Fruit fly (Drosophila melanogaster): ENCODE measurements around the gene GMF.

Gene GMF

DNA sequence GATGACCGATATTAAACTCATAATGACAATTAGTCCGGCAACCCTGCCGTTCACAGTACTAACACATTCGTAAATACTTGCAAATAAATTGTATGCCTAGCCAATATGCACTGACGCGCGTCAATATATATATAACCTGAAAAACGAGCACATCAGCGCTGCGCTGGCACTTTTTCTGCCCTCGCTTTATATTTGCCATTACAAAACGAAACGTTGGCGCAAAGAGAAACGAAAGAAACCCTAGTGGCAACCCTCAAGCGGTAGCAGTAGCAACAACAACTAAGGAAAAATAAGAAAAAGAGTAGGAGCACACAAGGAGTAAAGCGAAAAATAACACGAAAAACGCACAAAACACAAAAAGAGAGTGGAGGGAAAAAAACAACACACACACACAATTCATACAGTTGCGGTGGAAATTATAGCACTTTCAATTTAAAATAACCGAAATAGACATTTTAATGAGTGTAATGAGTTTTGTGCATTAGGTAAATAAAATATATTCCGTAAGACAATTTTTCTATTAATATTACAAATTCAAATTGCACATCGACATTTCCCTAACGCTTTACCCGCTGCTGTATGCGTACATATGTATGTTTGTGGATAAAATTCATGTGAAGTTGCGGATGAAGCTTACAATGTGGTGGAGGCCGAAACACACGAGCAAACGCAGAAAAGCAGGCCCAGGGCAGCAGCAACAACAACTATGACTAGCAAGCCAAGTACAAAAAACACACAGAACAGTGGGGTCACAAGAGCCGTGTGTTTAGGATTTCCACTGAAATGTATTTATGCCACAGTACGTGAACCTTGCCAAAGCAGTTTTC lies 48.2 kb upstream of the GMF start (continued):
- peak; percentile 100 for TF ChIP-seq CG7839 (tag; optimal IDR thresholded peaks at IDR 0.05)
- peak; percentile 99 for TF ChIP-seq CG12391 (tag; optimal IDR thresholded peaks at IDR 0.05)
- peak; percentile 98 for TF ChIP-seq kay (GFP tag; optimal IDR thresholded peaks at IDR 0.05)
- TF ChIP-seq slp2 (GFP tag; optimal IDR thresholded peaks at IDR 0.05), result peak; percentile 98
- TF ChIP-seq ash1 (GFP tag; optimal IDR thresholded peaks at IDR 0.05), result peak; percentile 97
- TF ChIP-seq Vsx1 (GFP tag; optimal IDR thresholded peaks at IDR 0.05), result peak; percentile 98
- TF ChIP-seq CG7987 (GFP tag; optimal IDR thresholded peaks at IDR 0.05), result peak; percentile 97
- peak; percentile 99 for TF ChIP-seq mirr (GFP tag; optimal IDR thresholded peaks at IDR 0.05)
- TF ChIP-seq CG12942 (GFP tag; optimal IDR thresholded peaks at IDR 0.05), result peak; percentile 98
- TF ChIP-seq CG10979 (tag; optimal IDR thresholded peaks at IDR 0.05), result peak; percentile 99
- TF ChIP-seq CG6813 (GFP tag; optimal IDR thresholded peaks at IDR 0.05), result peak; percentile 99
- TF ChIP-seq wor (GFP tag; IDR thresholded peaks at IDR 0.05), result peak; percentile 98
- TF ChIP-seq nom (GFP tag; optimal IDR thresholded peaks at IDR 0.05), result peak; percentile 99
- peak; percentile 99 for TF ChIP-seq esg (GFP tag; conservative IDR thresholded peaks at IDR 0.05)
- peak; percentile 95 for TF ChIP-seq CG10274 (GFP tag; optimal IDR thresholded peaks at IDR 0.05)
- peak; percentile 98 for TF ChIP-seq CG11504 (tag; optimal IDR thresholded peaks at IDR 0.05)
- peak; percentile 97 for TF ChIP-seq CG10654 (GFP tag; optimal IDR thresholded peaks at IDR 0.05)
- peak; percentile 98 for TF ChIP-seq Mad (GFP tag; optimal IDR thresholded peaks at IDR 0.05)
- TF ChIP-seq CTCF (GFP tag; optimal IDR thresholded peaks at IDR 0.05), result peak; percentile 71
- TF ChIP-seq Hr78 (GFP tag; optimal IDR thresholded peaks at IDR 0.05), result peak in 1 of 2 experiments; percentile 96
- peak; percentile 88 for TF ChIP-seq p53 (GFP tag; optimal IDR thresholded peaks at IDR 0.05)
- TF ChIP-seq D19A (tag; optimal IDR thresholded peaks at IDR 0.05), result peak; percentile 98
- TF ChIP-seq CG8765 (GFP tag; IDR thresholded peaks at IDR 0.05), result peak; percentile 97

DNA sequence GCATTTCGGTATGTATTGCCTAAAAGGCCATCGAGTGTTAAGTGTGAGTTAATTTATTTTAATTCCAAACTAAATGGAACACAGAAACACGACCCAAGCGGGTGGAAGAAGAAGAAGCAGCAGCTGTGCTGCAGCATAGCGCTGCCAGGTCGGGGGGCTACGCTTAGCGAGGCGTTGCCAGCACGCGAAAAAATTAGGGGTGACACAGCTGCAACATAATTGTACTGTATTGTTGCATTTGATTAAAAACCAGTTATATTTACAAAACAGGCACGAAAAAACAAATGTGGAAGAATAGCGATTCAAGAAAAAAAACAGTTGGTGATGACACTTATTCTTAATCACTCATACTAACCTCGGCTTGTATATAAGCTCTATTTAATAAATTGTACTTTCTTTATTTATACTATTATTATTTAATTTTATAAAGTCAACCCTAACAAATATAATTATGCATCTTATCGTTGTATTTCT lies 47.4 kb upstream of the GMF start:
- TF ChIP-seq hth (optimal IDR thresholded peaks at IDR 0.05), result no peak
- no peak for TF ChIP-seq PHDP (tag; optimal IDR thresholded peaks at IDR 0.05)
- no peak for TF ChIP-seq Fer3 (tag; optimal IDR thresholded peaks at IDR 0.05)
- 0 out of 2 replicates have a peak, but pooled peaks have one; percentile 26 for TF ChIP-seq CG11696 (GFP tag; IDR thresholded peaks at IDR 0.05)
- TF ChIP-seq sd (tag; optimal IDR thresholded peaks at IDR 0.05), result no peak
- peak; percentile 68 for TF ChIP-seq CG13287 (GFP tag; IDR thresholded peaks at IDR 0.05; ENCODE audit: partially characterized antibody)
- TF ChIP-seq stwl (tag; optimal IDR thresholded peaks at IDR 0.05), result peak; percentile 57
- peak; percentile 35; the same call in 1 of the 2 replicates for TF ChIP-seq Adf1 (GFP tag; IDR thresholded peaks at IDR 0.05)
- peak; percentile 76 for TF ChIP-seq CG30403 (GFP tag; optimal IDR thresholded peaks at IDR 0.05)
- TF ChIP-seq CG17912 (GFP tag; optimal IDR thresholded peaks at IDR 0.05), result peak; percentile 43
- TF ChIP-seq CG9437 (GFP tag; optimal IDR thresholded peaks at IDR 0.05), result peak; percentile 48
- no peak for TF ChIP-seq dati (GFP tag; IDR thresholded peaks at IDR 0.05)
- TF ChIP-seq CG8290 (GFP tag; optimal IDR thresholded peaks at IDR 0.05), result peak; percentile 28
- TF ChIP-seq CG8290 (tag; optimal IDR thresholded peaks at IDR 0.05), result peak in 1 of 2 experiments; percentile 8
- TF ChIP-seq en (GFP tag; optimal IDR thresholded peaks at IDR 0.05), result no peak
- TF ChIP-seq grau (tag; optimal IDR thresholded peaks at IDR 0.05), result peak; percentile 77
- TF ChIP-seq CG12659 (GFP tag; optimal IDR thresholded peaks at IDR 0.05), result peak; percentile 84
- peak; percentile 74 for TF ChIP-seq Antp (GFP tag; optimal IDR thresholded peaks at IDR 0.05)
- peak; percentile 72 for TF ChIP-seq esg (GFP tag; conservative IDR thresholded peaks at IDR 0.05)
- peak; percentile 49 for TF ChIP-seq CG11723 (GFP tag; optimal IDR thresholded peaks at IDR 0.05)
- peak; percentile 65 for TF ChIP-seq tio (GFP tag; optimal IDR thresholded peaks at IDR 0.05)
- peak; percentile 78 for TF ChIP-seq nmo (GFP tag; optimal IDR thresholded peaks at IDR 0.05)
- no peak for TF ChIP-seq dimm (GFP tag; IDR thresholded peaks at IDR 0.05)
- TF ChIP-seq CG2875 (GFP tag; optimal IDR thresholded peaks at IDR 0.05), result no peak
- TF ChIP-seq CG6791 (GFP tag; IDR thresholded peaks at IDR 0.05; ENCODE audit: partially characterized antibody), result peak; percentile 54
- peak; percentile 46; the same call in 1 of the 2 replicates for TF ChIP-seq CG17612 (GFP tag; IDR thresholded peaks at IDR 0.05)
- peak; percentile 28 for TF ChIP-seq CG4328 (GFP tag; optimal IDR thresholded peaks at IDR 0.05)

Measured in whole organism, embryonic.